Worm (Caenorhabditis elegans) whole organism, L2 larva: ENCODE measurements around the gene F09C6.11.

Experiments
- F13H6.1 ChIP-seq: sonication (generic microtip); optimal IDR thresholded peaks from 2 replicates; lab custom pipeline; 2016; ENCODE audit warnings: missing genetic modification characterization, missing compliant biosample characterization
- R02D3.7 ChIP-seq: fragments of 150-350 bp; optimal IDR thresholded peaks from 2 replicates; lab custom pipeline; 2014; ENCODE audit warnings: missing biosample characterization, missing genetic modification characterization
- ZK546.5 ChIP-seq: sonication (generic microtip); optimal IDR thresholded peaks from 2 replicates; lab custom pipeline; 2017; ENCODE audit warnings: missing biosample characterization, missing genetic modification characterization
- alr-1 ChIP-seq: fragments of 150-350 bp; optimal IDR thresholded peaks from 2 replicates; lab custom pipeline; 2014; ENCODE audit warnings: missing biosample characterization, missing genetic modification characterization
- blmp-1 ChIP-seq: sonication (generic microtip); optimal IDR thresholded peaks from 2 replicates; lab custom pipeline; 2017; ENCODE audit warnings: missing genetic modification characterization, mild to moderate bottlenecking, missing compliant biosample characterization, antibody characterized with exemption, moderate library complexity; ENCODE audit not compliant: insufficient read depth
- ceh-16 ChIP-seq: fragments of 150-350 bp; optimal IDR thresholded peaks from 2 replicates; lab custom pipeline; 2014; ENCODE audit warnings: missing biosample characterization, missing genetic modification characterization
- ceh-82 ChIP-seq: fragments of 150-350 bp; optimal IDR thresholded peaks from 2 replicates; lab custom pipeline; 2014; ENCODE audit warnings: missing biosample characterization, missing genetic modification characterization
- crh-2 ChIP-seq: sonication (generic microtip); optimal IDR thresholded peaks from 2 replicates; lab custom pipeline; 2017; ENCODE audit warnings: missing biosample characterization, missing genetic modification characterization
- dmd-4 ChIP-seq: sonication (generic microtip); optimal IDR thresholded peaks from 2 replicates; lab custom pipeline; 2017; ENCODE audit warnings: missing biosample characterization, missing genetic modification characterization
- egl-27 ChIP-seq: sonication (generic microtip); optimal IDR thresholded peaks from 3 replicates; lab custom pipeline; 2017; ENCODE audit warnings: missing biosample characterization, missing genetic modification reagents, missing genetic modification characterization
- elt-1 ChIP-seq: fragments of 150-350 bp; optimal IDR thresholded peaks from 2 replicates; lab custom pipeline; 2014; ENCODE audit warnings: missing biosample characterization, missing genetic modification characterization
- elt-3 ChIP-seq: sonication (generic microtip); optimal IDR thresholded peaks from 2 replicates; lab custom pipeline; 2017; ENCODE audit warnings: missing biosample characterization, missing genetic modification characterization
- lin-11 ChIP-seq: fragments of 150-350 bp; sonication (generic microtip); optimal IDR thresholded peaks from 2 replicates; lab custom pipeline; 2014; ENCODE audit warnings: missing biosample characterization, missing genetic modification characterization, inconsistent platforms, mixed read lengths
- lin-13 ChIP-seq: fragments of 150-350 bp; optimal IDR thresholded peaks from 2 replicates; lab custom pipeline; 2014; ENCODE audit warnings: missing biosample characterization, missing genetic modification reagents, missing genetic modification characterization
- lin-39 ChIP-seq: fragments of 150-350 bp; optimal IDR thresholded peaks from 2 replicates; lab custom pipeline; 2014; ENCODE audit warnings: missing biosample characterization, missing genetic modification reagents, missing genetic modification characterization
- lsy-2 ChIP-seq, 2 experiments: fragments of 150-350 bp in 1 of 2; sonication (generic microtip) in 1 of 2; optimal IDR thresholded peaks; 2 replicates each; lab custom pipeline; 2014 to 2017; ENCODE audit warnings: missing biosample characterization in 2 of 2, missing genetic modification characterization in 2 of 2
- mab-5 ChIP-seq: fragments of 150-350 bp; optimal IDR thresholded peaks from 2 replicates; lab custom pipeline; 2014; ENCODE audit warnings: missing biosample characterization, missing genetic modification characterization
- mdl-1 ChIP-seq, 2 experiments: fragments of 150-350 bp in 1 of 2; sonication (generic microtip) in 1 of 2; optimal IDR thresholded peaks; 2 replicates each; lab custom pipeline; 2017; ENCODE audit warnings: missing biosample characterization in 2 of 2, missing genetic modification characterization in 2 of 2
- nhr-10 ChIP-seq: sonication (generic microtip); optimal IDR thresholded peaks from 2 replicates; lab custom pipeline; 2017; ENCODE audit warnings: missing biosample characterization, missing genetic modification characterization
- nhr-11 ChIP-seq: fragments of 150-350 bp; optimal IDR thresholded peaks from 2 replicates; lab custom pipeline; 2014; ENCODE audit warnings: missing biosample characterization, missing genetic modification characterization
- nhr-12 ChIP-seq: fragments of 150-350 bp; optimal IDR thresholded peaks from 2 replicates; lab custom pipeline; 2014; ENCODE audit warnings: missing biosample characterization, missing genetic modification characterization
- nhr-21 ChIP-seq: fragments of 150-350 bp; optimal IDR thresholded peaks from 2 replicates; lab custom pipeline; 2014; ENCODE audit warnings: missing biosample characterization, missing genetic modification characterization
- nhr-23 ChIP-seq: fragments of 150-350 bp; optimal IDR thresholded peaks from 2 replicates; lab custom pipeline; 2014; ENCODE audit warnings: missing biosample characterization, missing genetic modification reagents, missing genetic modification characterization
- nhr-237 ChIP-seq: fragments of 150-350 bp; optimal IDR thresholded peaks from 2 replicates; lab custom pipeline; 2014; ENCODE audit warnings: missing biosample characterization, missing genetic modification characterization
- nhr-25 ChIP-seq: fragments of 150-350 bp; sonication (generic microtip); optimal IDR thresholded peaks from 3 replicates; lab custom pipeline; 2014; ENCODE audit warnings: missing biosample characterization, missing genetic modification characterization
- nhr-6 ChIP-seq: fragments of 150-350 bp; optimal IDR thresholded peaks from 2 replicates; lab custom pipeline; 2014; ENCODE audit warnings: missing biosample characterization, missing genetic modification characterization
- peb-1 ChIP-seq: fragments of 150-350 bp; optimal IDR thresholded peaks from 2 replicates; lab custom pipeline; 2014; ENCODE audit warnings: missing biosample characterization, missing genetic modification characterization
- sem-4 ChIP-seq: fragments of 150-350 bp; optimal IDR thresholded peaks from 2 replicates; lab custom pipeline; 2014; ENCODE audit warnings: missing biosample characterization, missing genetic modification reagents, missing genetic modification characterization
- skn-1 ChIP-seq: sonication (generic microtip); optimal IDR thresholded peaks from 2 replicates; lab custom pipeline; 2017; ENCODE audit warnings: missing biosample characterization, missing genetic modification characterization
- sma-3 ChIP-seq: sonication (generic microtip); optimal IDR thresholded peaks from 2 replicates; lab custom pipeline; 2016; ENCODE audit warnings: missing genetic modification reagents, missing genetic modification characterization, missing compliant biosample characterization
- snpc-4 ChIP-seq: fragments of 150-350 bp; optimal IDR thresholded peaks from 2 replicates; lab custom pipeline; 2014; ENCODE audit warnings: missing biosample characterization, missing genetic modification characterization
- unc-39 ChIP-seq: fragments of 150-350 bp; optimal IDR thresholded peaks from 2 replicates; lab custom pipeline; 2014; ENCODE audit warnings: missing biosample characterization, missing genetic modification characterization
- unc-62 ChIP-seq: fragments of 150-350 bp; optimal IDR thresholded peaks from 2 replicates; lab custom pipeline; 2014; ENCODE audit warnings: missing biosample characterization, missing genetic modification reagents, missing genetic modification characterization
- zag-1 ChIP-seq: fragments of 150-350 bp; optimal IDR thresholded peaks from 2 replicates; lab custom pipeline; 2014; ENCODE audit warnings: missing biosample characterization, missing genetic modification characterization
- ztf-1 ChIP-seq: fragments of 200-800 bp; sonication (Bioruptor generic); conservative IDR thresholded peaks from 2 replicates; pipeline ENCODE4 v1.3.6; 2022; ENCODE audit warnings: missing genetic modification characterization, missing compliant biosample characterization

Gene F09C6.11

DNA sequence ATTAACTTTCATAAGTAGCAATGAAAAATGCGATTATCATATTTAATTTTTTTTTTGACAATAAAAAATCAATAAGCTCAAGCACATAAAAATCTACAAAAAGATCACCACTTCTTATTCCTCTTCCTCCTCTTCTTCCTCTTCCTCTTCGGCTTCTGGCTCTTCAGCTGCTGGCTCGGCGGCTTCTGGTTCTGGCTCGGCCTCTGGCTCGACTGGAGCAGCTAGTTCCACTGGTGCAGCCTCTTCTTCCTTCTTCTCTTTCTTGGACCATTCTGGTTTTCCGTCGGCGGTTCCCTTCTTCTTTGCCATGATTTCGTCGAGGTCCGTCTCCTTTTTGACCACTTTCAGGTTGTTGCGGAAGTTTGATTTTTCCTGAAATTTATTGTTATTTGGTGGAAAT is 48.4 kb downstream of the F09C6.11 start:
- TF ChIP-seq crh-2 (tag; lab: Kevin White, UChicago) (no peak), egl-27 (tag; lab: Kevin White, UChicago) (no peak), nhr-23 (tag; lab: Kevin White, UChicago) (no peak), elt-1 (no peak), ztf-1 (GFP tag; lab: Robert Waterston, UW) (no peak), nhr-12 (no peak), ceh-16 (tag; lab: Kevin White, UChicago) (no peak), nhr-11 (tag; lab: Kevin White, UChicago) (no peak), lin-39 (tag; lab: Kevin White, UChicago) (no peak), peb-1 (tag; lab: Kevin White, UChicago) (no peak), snpc-4 (tag; lab: Kevin White, UChicago) (no peak), sem-4 (no peak), ZK546.5 (tag; lab: Kevin White, UChicago) (no peak), alr-1 (tag; lab: Kevin White, UChicago) (no peak), lin-11 (tag; lab: Kevin White, UChicago) (no peak), R02D3.7 (tag; lab: Kevin White, UChicago) (no peak), blmp-1 (no peak), nhr-21 (tag; lab: Kevin White, UChicago) (no peak)

DNA sequence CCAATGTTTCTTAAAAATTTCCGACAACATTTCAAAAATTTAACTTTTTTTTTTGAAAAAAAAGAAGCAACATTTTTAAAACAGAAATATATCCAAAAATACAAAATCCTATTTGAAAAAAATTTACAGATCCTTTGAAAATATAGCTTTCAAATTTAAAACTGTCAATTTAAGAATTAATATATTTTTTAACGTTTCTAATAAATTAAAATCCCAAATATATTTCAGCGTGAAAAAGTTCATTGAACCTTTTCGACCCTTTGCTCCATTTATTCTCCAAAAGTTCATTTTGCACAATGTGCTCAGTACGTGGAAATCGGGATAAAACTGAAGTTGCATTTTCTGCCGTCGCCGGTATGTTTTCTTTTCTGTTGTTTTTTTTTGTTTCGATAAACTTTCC is 49.2 kb downstream of the F09C6.11 start, which contains the start of gene phy-3:
Gene phy-3, plus strand, starts transcription at position 301 of the 400 bp plus-strand sequence.
- TF ChIP-seq sma-3 (no peak), mdl-1 (tag; optimal IDR thresholded peaks at IDR 0.05; lab: Kevin White, UChicago) (no peak), nhr-6 (no peak), dmd-4 (tag; lab: Kevin White, UChicago) (no peak), ceh-82 (tag; lab: Kevin White, UChicago) (no peak), sem-4 (no peak), elt-3 (no peak), crh-2 (tag; lab: Kevin White, UChicago) (no peak), unc-39 (no peak), skn-1 (no peak), nhr-237 (tag; lab: Kevin White, UChicago) (no peak), nhr-10 (tag; lab: Kevin White, UChicago) (no peak), nhr-21 (tag; lab: Kevin White, UChicago) (no peak), unc-62 (GFP tag; lab: Kevin White, UChicago) (no peak), lsy-2 (tag; optimal IDR thresholded peaks at IDR 0.05; lab: Kevin White, UChicago) (no peak), F13H6.1 (tag; lab: Kevin White, UChicago) (no peak), lin-13 (GFP tag; lab: Kevin White, UChicago) (no peak), mab-5 (no peak), nhr-25 (tag; lab: Kevin White, UChicago) (no peak)

DNA sequence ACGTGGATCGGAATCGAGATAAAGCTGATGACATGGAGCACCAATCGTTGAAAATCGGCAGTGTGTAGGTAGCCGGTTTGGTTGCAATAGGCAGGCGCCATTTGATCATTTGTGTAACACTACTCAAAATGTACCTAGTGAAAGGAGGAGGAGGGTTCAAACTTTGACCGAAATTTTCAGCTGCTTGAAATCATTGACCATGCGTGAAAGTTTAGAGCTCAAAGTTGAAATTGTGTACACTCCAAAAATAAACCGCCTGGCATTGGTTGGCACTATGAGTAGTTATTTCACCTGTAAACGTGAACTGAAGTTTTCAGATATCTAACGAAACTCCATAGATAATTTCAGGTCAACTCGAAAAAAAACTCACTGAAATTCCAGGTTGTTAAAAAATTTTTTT is 50.2 kb downstream of the F09C6.11 start, which contains the start of gene srh-215:
Gene srh-215, minus strand, starts transcription at position 101 of the 400 bp plus-strand sequence.
- TF ChIP-seq zag-1 (tag; lab: Kevin White, UChicago) (no peak), ceh-16 (tag; lab: Kevin White, UChicago) (no peak)
- TF ChIP-seq, all 48 proteins: peak for 0
